Worm (Caenorhabditis elegans) whole organism, late embryonic: Measurements from ENCODE around the gene F07C3.2.

ENCODE experiments used
- C38D4.7 ChIP-seq: fragments of 200-800 bp; sonication (Bioruptor generic); optimal IDR thresholded peaks from 2 replicates; lab custom pipeline; 2018; ENCODE audit warnings: mild to moderate bottlenecking, missing genetic modification characterization, moderate library complexity, missing compliant biosample characterization
- K02D7.2 ChIP-seq: sonication (generic microtip); optimal IDR thresholded peaks from 2 replicates; lab custom pipeline; 2017; ENCODE audit warnings: mild to moderate bottlenecking, missing genetic modification characterization, missing compliant biosample characterization
- Y22D7AL.16 ChIP-seq: sonication (generic microtip); optimal IDR thresholded peaks from 2 replicates; lab custom pipeline; 2016; ENCODE audit warnings: missing genetic modification characterization, missing compliant biosample characterization
- ahr-1 ChIP-seq: sonication (generic microtip); optimal IDR thresholded peaks from 2 replicates; lab custom pipeline; 2016; ENCODE audit warnings: missing genetic modification characterization, missing compliant biosample characterization
- ceh-18 ChIP-seq: sonication (generic microtip); optimal IDR thresholded peaks from 2 replicates; lab custom pipeline; 2016; ENCODE audit warnings: missing genetic modification characterization, missing compliant biosample characterization
- ceh-19 ChIP-seq: fragments of 200-800 bp; sonication (Bioruptor generic); optimal IDR thresholded peaks from 2 replicates; lab custom pipeline; 2018; ENCODE audit warnings: mild to moderate bottlenecking, missing genetic modification characterization, missing compliant biosample characterization
- ceh-22 ChIP-seq: sonication (generic microtip); optimal IDR thresholded peaks from 2 replicates; lab custom pipeline; 2017; ENCODE audit warnings: missing biosample characterization, missing genetic modification characterization
- ceh-24 ChIP-seq: sonication (generic microtip); optimal IDR thresholded peaks from 2 replicates; lab custom pipeline; 2016; ENCODE audit warnings: mild to moderate bottlenecking, missing genetic modification characterization, missing compliant biosample characterization
- ceh-31 ChIP-seq: sonication (generic microtip); optimal IDR thresholded peaks from 2 replicates; lab custom pipeline; 2016; ENCODE audit warnings: missing genetic modification characterization, missing compliant biosample characterization
- ceh-48 ChIP-seq: sonication (generic microtip); optimal IDR thresholded peaks from 2 replicates; lab custom pipeline; 2016; ENCODE audit warnings: missing genetic modification characterization, inconsistent platforms, missing compliant biosample characterization
- ceh-6 ChIP-seq: fragments of 200-800 bp; sonication (Bioruptor generic); optimal IDR thresholded peaks from 2 replicates; lab custom pipeline; 2018; ENCODE audit warnings: mild to moderate bottlenecking, missing genetic modification characterization, missing compliant biosample characterization
- ceh-9 ChIP-seq: sonication (generic microtip); optimal IDR thresholded peaks from 2 replicates; lab custom pipeline; 2016; ENCODE audit warnings: mild to moderate bottlenecking, missing genetic modification characterization, inconsistent platforms, missing compliant biosample characterization
- che-1 ChIP-seq: sonication (generic microtip); optimal IDR thresholded peaks from 2 replicates; lab custom pipeline; 2016; ENCODE audit warnings: mild to moderate bottlenecking, missing genetic modification characterization, missing compliant biosample characterization
- dve-1 ChIP-seq: sonication (generic microtip); optimal IDR thresholded peaks from 2 replicates; lab custom pipeline; 2017; ENCODE audit warnings: antibody characterized with exemption, mild to moderate bottlenecking, missing genetic modification characterization, missing compliant biosample characterization
- ets-4 ChIP-seq: sonication (generic microtip); optimal IDR thresholded peaks from 2 replicates; lab custom pipeline; 2016; ENCODE audit warnings: missing genetic modification characterization, missing compliant biosample characterization
- eyg-1 ChIP-seq: sonication (generic microtip); optimal IDR thresholded peaks from 2 replicates; lab custom pipeline; 2016; ENCODE audit warnings: missing genotype, missing genetic modification characterization, missing compliant biosample characterization
- fax-1 ChIP-seq: sonication (generic microtip); optimal IDR thresholded peaks from 2 replicates; lab custom pipeline; 2016; ENCODE audit warnings: missing genotype, missing genetic modification characterization, missing compliant biosample characterization
- fkh-6 ChIP-seq: sonication (generic microtip); optimal IDR thresholded peaks from 2 replicates; lab custom pipeline; 2016; ENCODE audit warnings: missing genetic modification characterization, missing compliant biosample characterization
- gmeb-2 ChIP-seq: sonication (generic microtip); optimal IDR thresholded peaks from 2 replicates; lab custom pipeline; 2016; ENCODE audit warnings: missing genetic modification characterization, inconsistent platforms, missing compliant biosample characterization
- hlh-15 ChIP-seq: sonication (generic microtip); optimal IDR thresholded peaks from 2 replicates; lab custom pipeline; 2016; ENCODE audit warnings: missing genetic modification characterization, missing compliant biosample characterization
- hlh-8 ChIP-seq: sonication (generic microtip); optimal IDR thresholded peaks from 2 replicates; lab custom pipeline; 2016; ENCODE audit warnings: missing genotype, missing genetic modification characterization, missing compliant biosample characterization
- lim-6 ChIP-seq: sonication (generic microtip); optimal IDR thresholded peaks from 2 replicates; lab custom pipeline; 2016; ENCODE audit warnings: missing genetic modification characterization, missing compliant biosample characterization
- lin-11 ChIP-seq: fragments of 200-800 bp; sonication (Bioruptor generic); optimal IDR thresholded peaks from 2 replicates; lab custom pipeline; 2018; ENCODE audit warnings: mild to moderate bottlenecking, missing genetic modification characterization, missing compliant biosample characterization
- nfya-1 ChIP-seq: sonication (generic microtip); optimal IDR thresholded peaks from 2 replicates; lab custom pipeline; 2017; ENCODE audit warnings: missing genetic modification characterization, mild to moderate bottlenecking, missing compliant biosample characterization, antibody characterized with exemption, moderate library complexity
- nhr-232 ChIP-seq: sonication (generic microtip); optimal IDR thresholded peaks from 2 replicates; lab custom pipeline; 2016; ENCODE audit warnings: missing genetic modification characterization, missing compliant biosample characterization
- npax-4 ChIP-seq: sonication (generic microtip); optimal IDR thresholded peaks from 2 replicates; lab custom pipeline; 2016; ENCODE audit warnings: missing genetic modification characterization, missing compliant biosample characterization
- odd-2 ChIP-seq: sonication (generic microtip); optimal IDR thresholded peaks from 2 replicates; lab custom pipeline; 2017; ENCODE audit warnings: antibody characterized with exemption, mild to moderate bottlenecking, missing genetic modification characterization, missing compliant biosample characterization
- pag-3 ChIP-seq: sonication (generic microtip); optimal IDR thresholded peaks from 2 replicates; lab custom pipeline; 2016; ENCODE audit warnings: missing compliant biosample characterization, missing genetic modification characterization, borderline replicate concordance
- pat-9 ChIP-seq: fragments of 200-800 bp; sonication (Bioruptor generic); optimal IDR thresholded peaks from 2 replicates; lab custom pipeline; 2018; ENCODE audit warnings: mild to moderate bottlenecking, missing genetic modification characterization, moderate library complexity, missing compliant biosample characterization
- pha-2 ChIP-seq: sonication (generic microtip); optimal IDR thresholded peaks from 2 replicates; lab custom pipeline; 2017; ENCODE audit warnings: mild to moderate bottlenecking, missing genetic modification characterization, missing compliant biosample characterization
- pqm-1 ChIP-seq: sonication (generic microtip); optimal IDR thresholded peaks from 2 replicates; lab custom pipeline; 2016; ENCODE audit warnings: missing genetic modification characterization, missing compliant biosample characterization
- pros-1 ChIP-seq: fragments of 150-350 bp; optimal IDR thresholded peaks from 2 replicates; lab custom pipeline; 2014; ENCODE audit warnings: missing biosample characterization, missing genetic modification reagents, missing genetic modification characterization
- sdc-2 ChIP-seq: sonication (generic microtip); optimal IDR thresholded peaks from 2 replicates; lab custom pipeline; 2016; ENCODE audit warnings: missing genotype, missing genetic modification characterization, missing compliant biosample characterization
- sox-2 ChIP-seq: fragments of 200-800 bp; sonication (Bioruptor generic); IDR thresholded peaks from 2 replicates; pipeline ENCODE4 v1.3.6; 2022; ENCODE audit warnings: missing genetic modification reagents, missing genetic modification characterization, missing compliant biosample characterization
- syd-9 ChIP-seq: sonication (generic microtip); optimal IDR thresholded peaks from 2 replicates; lab custom pipeline; 2016; ENCODE audit warnings: mild to moderate bottlenecking, missing genetic modification characterization, moderate library complexity, missing compliant biosample characterization
- tbx-2 ChIP-seq: sonication (generic microtip); optimal IDR thresholded peaks from 2 replicates; lab custom pipeline; 2016; ENCODE audit warnings: missing genetic modification characterization, missing compliant biosample characterization
- unc-3 ChIP-seq, 2 experiments: fragments of 200-800 bp in 1 of 2; sonication (Bioruptor generic) in 1 of 2; sonication (generic microtip) in 1 of 2; conservative IDR thresholded peaks in 1 of 2; optimal IDR thresholded peaks in 1 of 2; 2 replicates each; pipeline versions ENCODE4 v1.3.6 to Lab custom; 2016 to 2022; ENCODE audit warnings: missing compliant biosample characterization in 2 of 2, missing genetic modification characterization in 2 of 2, missing genetic modification reagents in 1 of 2
- unc-42 ChIP-seq: sonication (generic microtip); optimal IDR thresholded peaks from 2 replicates; lab custom pipeline; 2016; ENCODE audit warnings: missing genotype, missing genetic modification characterization, missing compliant biosample characterization
- unc-55 ChIP-seq: sonication (generic microtip); optimal IDR thresholded peaks from 2 replicates; lab custom pipeline; 2017; ENCODE audit warnings: missing biosample characterization, missing genetic modification reagents, missing genetic modification characterization
- unc-86 ChIP-seq: sonication (generic microtip); optimal IDR thresholded peaks from 2 replicates; lab custom pipeline; 2016; ENCODE audit warnings: missing genetic modification characterization, missing compliant biosample characterization

F07C3.2 gene

ce11 chrV:9262708-9263107 lies 36.8 kb downstream of the F07C3.2 start:
- no peak for TF ChIP-seq unc-86

ce11 chrV:9266399-9266798 lies 40.5 kb downstream of the F07C3.2 start, which contains the start of gene slc-17.7:
Gene slc-17.7, minus strand, starts transcription at chrV:9266499.
- no peak for TF ChIP-seq nfya-1 (tag; lab: Kevin White, UChicago)
- no peak for TF ChIP-seq sox-2
- TF ChIP-seq ceh-48, result no peak
- no peak for TF ChIP-seq Y22D7AL.16 (tag; lab: Kevin White, UChicago)
- no peak for TF ChIP-seq ceh-6 (GFP tag; lab: Kevin White, UChicago)
- TF ChIP-seq tbx-2, result no peak
- no peak for TF ChIP-seq ceh-18 (tag; lab: Kevin White, UChicago)
- TF ChIP-seq pros-1 (tag; lab: Kevin White, UChicago), result no peak
- TF ChIP-seq pha-2 (tag; lab: Kevin White, UChicago), result no peak
- TF ChIP-seq gmeb-2 (tag; lab: Kevin White, UChicago), result no peak
- no peak for TF ChIP-seq K02D7.2 (tag; lab: Kevin White, UChicago)
- no peak for TF ChIP-seq unc-3 (GFP tag; conservative IDR thresholded peaks at IDR 0.05; lab: Robert Waterston, UW)
- TF ChIP-seq unc-3 (tag; optimal IDR thresholded peaks at IDR 0.05; lab: Kevin White, UChicago), result no peak
- no peak for TF ChIP-seq ets-4 (tag; lab: Kevin White, UChicago)
- no peak for TF ChIP-seq lim-6 (tag; lab: Kevin White, UChicago)
- no peak for TF ChIP-seq syd-9
- TF ChIP-seq fax-1 (tag; lab: Kevin White, UChicago), result no peak
- TF ChIP-seq pqm-1 (tag; lab: Kevin White, UChicago), result no peak
- TF ChIP-seq sdc-2 (tag; lab: Kevin White, UChicago), result no peak
- no peak for TF ChIP-seq ceh-24 (tag; lab: Kevin White, UChicago)
- no peak for TF ChIP-seq nhr-232 (tag; lab: Kevin White, UChicago)

- TF ChIP-seq che-1 (tag; lab: Kevin White, UChicago) (no peak), ahr-1 (tag; lab: Kevin White, UChicago) (no peak), unc-3 (GFP tag; conservative IDR thresholded peaks at IDR 0.05; lab: Robert Waterston, UW) (no peak), unc-3 (tag; optimal IDR thresholded peaks at IDR 0.05; lab: Kevin White, UChicago) (no peak), odd-2 (no peak)
- TF ChIP-seq, all 69 proteins: peak for 0
Measured at ce11 chrV:9268202-9268601, 42.3 kb downstream of the F07C3.2 start.

ce11 chrV:9270442-9270841 lies 44.5 kb downstream of the F07C3.2 start:
- peak; percentile 35 for TF ChIP-seq unc-42 (tag; lab: Kevin White, UChicago)
- peak; percentile 11 for TF ChIP-seq ceh-18 (tag; lab: Kevin White, UChicago)
- no peak for TF ChIP-seq ahr-1 (tag; lab: Kevin White, UChicago)
- peak; percentile 47 for TF ChIP-seq ceh-31 (tag; lab: Kevin White, UChicago)
- TF ChIP-seq ceh-9 (tag; lab: Kevin White, UChicago), result no peak
- peak; percentile 7 for TF ChIP-seq tbx-2
- TF ChIP-seq unc-55 (GFP tag; lab: Kevin White, UChicago), result no peak

- TF ChIP-seq pha-2 (tag; lab: Kevin White, UChicago) (no peak), pros-1 (tag; lab: Kevin White, UChicago) (no peak), ceh-19 (GFP tag; lab: Kevin White, UChicago) (no peak), fkh-6 (tag; lab: Kevin White, UChicago) (no peak), npax-4 (tag; lab: Kevin White, UChicago) (no peak), dve-1 (tag; lab: Kevin White, UChicago) (no peak), ahr-1 (tag; lab: Kevin White, UChicago) (no peak), tbx-2 (no peak), nhr-232 (tag; lab: Kevin White, UChicago) (no peak), lin-11 (no peak), hlh-15 (tag; lab: Kevin White, UChicago) (no peak), pag-3 (tag; lab: Kevin White, UChicago) (no peak), eyg-1 (no peak), ceh-22 (tag; lab: Kevin White, UChicago) (no peak), hlh-8 (tag; lab: Kevin White, UChicago) (no peak), unc-86 (no peak), pat-9 (tag; lab: Kevin White, UChicago) (no peak), C38D4.7 (GFP tag; lab: Kevin White, UChicago) (no peak)
- TF ChIP-seq, all 69 proteins: peak for 0
Measured at ce11 chrV:9271835-9272234, 45.9 kb downstream of the F07C3.2 start.
